Worm (Caenorhabditis elegans) whole organism, L4 larva: ENCODE results near the gene rsp-6.

Source experiments
- Y75B8A.6 ChIP-seq: fragments of 200-800 bp; sonication (Bioruptor generic); IDR thresholded peaks from 2 replicates; pipeline ENCODE4 v1.3.6; 2022; ENCODE audit warnings: missing genetic modification reagents, missing genetic modification characterization, missing compliant biosample characterization
- fos-1 ChIP-seq: fragments of 150-350 bp; optimal IDR thresholded peaks from 2 replicates; lab custom pipeline; 2014; ENCODE audit warnings: missing biosample characterization, missing genetic modification characterization
- lin-13 ChIP-seq: fragments of 150-350 bp; optimal IDR thresholded peaks from 2 replicates; lab custom pipeline; 2014; ENCODE audit warnings: missing biosample characterization, missing genetic modification reagents, missing genetic modification characterization
- lir-3 ChIP-seq: sonication (generic microtip); optimal IDR thresholded peaks from 2 replicates; lab custom pipeline; 2016; ENCODE audit warnings: mild to moderate bottlenecking, missing genetic modification characterization, missing compliant biosample characterization
- madf-5 ChIP-seq, 2 experiments: fragments of 200-800 bp; sonication (Bioruptor generic); IDR thresholded peaks; 2 replicates each; pipeline ENCODE4 v1.3.6; 2022; ENCODE audit warnings: missing compliant biosample characterization in 2 of 2, missing genetic modification characterization in 2 of 2
- nhr-11 ChIP-seq: fragments of 150-350 bp; optimal IDR thresholded peaks from 2 replicates; lab custom pipeline; 2014; ENCODE audit warnings: missing biosample characterization, missing genetic modification characterization
- nhr-25 ChIP-seq: sonication (generic microtip); optimal IDR thresholded peaks from 2 replicates; lab custom pipeline; 2017; ENCODE audit warnings: missing genetic modification characterization, mild to moderate bottlenecking, missing compliant biosample characterization, antibody characterized with exemption, moderate library complexity, borderline replicate concordance; ENCODE audit not compliant: insufficient read depth
- nhr-77 ChIP-seq: fragments of 150-350 bp; optimal IDR thresholded peaks from 2 replicates; lab custom pipeline; 2014; ENCODE audit warnings: missing biosample characterization, missing genetic modification characterization
- sdz-12 ChIP-seq: fragments of 200-800 bp; sonication (Bioruptor generic); optimal IDR thresholded peaks from 2 replicates; lab custom pipeline; 2018; ENCODE audit warnings: mild to moderate bottlenecking, missing genetic modification characterization, missing compliant biosample characterization
- spr-1 ChIP-seq: sonication (generic microtip); optimal IDR thresholded peaks from 2 replicates; lab custom pipeline; 2016; ENCODE audit warnings: mild to moderate bottlenecking, missing genetic modification characterization, missing compliant biosample characterization

ce11 chrIV:7782292-7782691 lies 8.7 kb downstream of the rsp-6 start, which contains the start of gene sec-10:
- TF ChIP-seq lir-3 (tag; lab: Kevin White, UChicago): no peak
- TF ChIP-seq spr-1: no peak
- TF ChIP-seq fos-1 (tag; lab: Kevin White, UChicago): no peak
- no peak for TF ChIP-seq nhr-11 (tag; lab: Kevin White, UChicago)
- no peak for TF ChIP-seq nhr-77
- no peak for TF ChIP-seq nhr-25
- no peak for TF ChIP-seq sdz-12 (GFP tag; lab: Kevin White, UChicago)
- no peak for TF ChIP-seq madf-5 (GFP tag; IDR thresholded peaks at IDR 0.05; lab: Robert Waterston, UW)
- no peak for TF ChIP-seq Y75B8A.6 (GFP tag; lab: Robert Waterston, UW)
- TF ChIP-seq lin-13 (GFP tag; lab: Kevin White, UChicago): no peak
